Fruit fly (Drosophila melanogaster) whole organism, embryonic: ENCODE results near the gene Faa.

ENCODE experiments used
- CG14710 ChIP-seq: fragments of 200-800 bp; sonication (Bioruptor generic); optimal IDR thresholded peaks from 3 replicates; lab custom pipeline; 2019; ENCODE audit warnings: missing biosample characterization, mild to moderate bottlenecking, missing genetic modification characterization, moderate library complexity
- CG7271 ChIP-seq: fragments of 200-800 bp; sonication (Bioruptor generic); optimal IDR thresholded peaks from 2 replicates; lab custom pipeline; 2018; ENCODE audit warnings: missing biosample characterization, mild to moderate bottlenecking, missing genetic modification characterization, moderate library complexity
- Med ChIP-seq: fragments of 200-800 bp; sonication (Bioruptor generic); peaks from one replicate; lab custom pipeline; 2016; ENCODE audit warnings: missing biosample characterization, missing genetic modification characterization, mild to moderate bottlenecking, inconsistent platforms, moderate library complexity
- Sox100B ChIP-seq: fragments of 200-800 bp; sonication (Bioruptor generic); optimal IDR thresholded peaks from 3 replicates; lab custom pipeline; 2018; ENCODE audit warnings: missing biosample characterization, mild to moderate bottlenecking, missing genetic modification characterization
- Stat92E ChIP-seq, 3 experiments: fragments of >200 bp in 2 of 3; fragments of 200-800 bp in 1 of 3; sonication (Bioruptor generic) in 1 of 3; optimal IDR thresholded peaks; 2 replicates each; lab custom pipeline; 2017 to 2019; ENCODE audit warnings: missing biosample characterization in 3 of 3, missing genetic modification characterization in 3 of 3, mild to moderate bottlenecking in 1 of 3, moderate library complexity in 1 of 3
- croc ChIP-seq: fragments of 200-800 bp; sonication (Bioruptor generic); conservative IDR thresholded peaks from 3 replicates; pipeline ENCODE4 v1.3.6; 2022; ENCODE audit warnings: missing biosample characterization, missing genetic modification characterization
- ken ChIP-seq: fragments of 200-800 bp; sonication (Bioruptor generic); IDR thresholded peaks from 3 replicates; pipeline ENCODE4 v1.3.6; 2022; ENCODE audit warnings: missing biosample characterization, missing genetic modification characterization
- tll ChIP-seq, 2 experiments: fragments of 200-800 bp in 1 of 2; fragments of >200 bp in 1 of 2; sonication (Bioruptor generic) in 1 of 2; optimal IDR thresholded peaks; 2 replicates each; lab custom pipeline; 2017 to 2019; ENCODE audit warnings: missing biosample characterization in 2 of 2, missing genetic modification characterization in 2 of 2, mild to moderate bottlenecking in 1 of 2, moderate library complexity in 1 of 2
- yki ChIP-seq: fragments of >200 bp; optimal IDR thresholded peaks from 3 replicates; lab custom pipeline; 2018

- TF ChIP-seq CG14710 (no peak), Med (no peak), yki (lab: Kevin White, UChicago) (no peak), croc (GFP tag; lab: Robert Waterston, UW) (no peak), CG7271 (tag; lab: Kevin White, UChicago) (no peak), Stat92E (GFP tag; optimal IDR thresholded peaks at IDR 0.05; lab: Kevin White, UChicago) (no peak), Sox100B (GFP tag; lab: Kevin White, UChicago) (no peak), tll (GFP tag; optimal IDR thresholded peaks at IDR 0.05; lab: Kevin White, UChicago) (no peak), ken (GFP tag; lab: Robert Waterston, UW) (no peak)
Measured at dm6 chr3L:4056812-4057211, 16.9 kb downstream of the Faa start.
